Worm (Caenorhabditis elegans): Measurements from ENCODE around the gene D2045.7.

The D2045.7 gene

ce11 chrIII:10442355-10443140, 36.7 kb upstream of the D2045.7 start, which contains the start of the genes H04D03.2 and ecps-2:
H04D03.2 (minus strand) TSS chrIII:10442405.
ecps-2 (plus strand) TSS chrIII:10443090.
- TF ChIP-seq fkh-10 (GFP tag; optimal IDR thresholded peaks at IDR 0.05): no peak
- TF ChIP-seq jun-1 (tag; optimal IDR thresholded peaks at IDR 0.05): no peak

ce11 chrIII:10446730-10447129, 32.5 kb upstream of the D2045.7 start, which contains the start of gene H04D03.7:
H04D03.7 (minus strand) TSS chrIII:10446830.
- TF ChIP-seq nhr-11 (tag; optimal IDR thresholded peaks at IDR 0.05) (no peak), nfya-1 (tag; optimal IDR thresholded peaks at IDR 0.05; ENCODE audit: insufficient read depth) (no peak), unc-39 (tag; optimal IDR thresholded peaks at IDR 0.05) (no peak), fos-1 (tag; optimal IDR thresholded peaks at IDR 0.05) (no peak), lin-15B (tag; optimal IDR thresholded peaks at IDR 0.05) (no peak), snpc-4 (tag; optimal IDR thresholded peaks at IDR 0.05) (no peak), elt-3 (tag; optimal IDR thresholded peaks at IDR 0.05) (no peak), ztf-4 (tag; optimal IDR thresholded peaks at IDR 0.05) (no peak), mml-1 (tag; optimal IDR thresholded peaks at IDR 0.05) (no peak), eor-1 (tag; optimal IDR thresholded peaks at IDR 0.05) (no peak), nhr-12 (tag; optimal IDR thresholded peaks at IDR 0.05) (no peak), ceh-9 (tag; optimal IDR thresholded peaks at IDR 0.05) (no peak), ama-1 (optimal IDR thresholded peaks at IDR 0.05) (no peak), fkh-10 (GFP tag; optimal IDR thresholded peaks at IDR 0.05) (no peak), aly-2 (tag; optimal IDR thresholded peaks at IDR 0.05) (no peak), jun-1 (tag; optimal IDR thresholded peaks at IDR 0.05) (no peak), nhr-67 (tag; optimal IDR thresholded peaks at IDR 0.05) (no peak), sea-2 (GFP tag; optimal IDR thresholded peaks at IDR 0.05) (no peak), lsy-12 (tag; optimal IDR thresholded peaks at IDR 0.05) (no peak), ceh-82 (tag; optimal IDR thresholded peaks at IDR 0.05) (no peak)

ce11 chrIII:10451012-10451411, 28.3 kb upstream of the D2045.7 start, which contains the start of gene H04D03.4:
H04D03.4 (minus strand) TSS chrIII:10451112.
- TF ChIP-seq mml-1 (tag; optimal IDR thresholded peaks at IDR 0.05) (no peak), fos-1 (tag; optimal IDR thresholded peaks at IDR 0.05) (no peak), ama-1 (optimal IDR thresholded peaks at IDR 0.05) (no peak), lsy-12 (tag; optimal IDR thresholded peaks at IDR 0.05) (no peak), skn-1 (tag; optimal IDR thresholded peaks at IDR 0.05) (no peak), tbx-2 (tag; optimal IDR thresholded peaks at IDR 0.05) (no peak), elt-1 (tag; optimal IDR thresholded peaks at IDR 0.05) (no peak), sea-2 (GFP tag; optimal IDR thresholded peaks at IDR 0.05) (no peak), ceh-82 (tag; optimal IDR thresholded peaks at IDR 0.05) (no peak), ztf-11 (tag; optimal IDR thresholded peaks at IDR 0.05) (no peak), fkh-10 (GFP tag; optimal IDR thresholded peaks at IDR 0.05) (no peak), unc-39 (tag; optimal IDR thresholded peaks at IDR 0.05) (no peak), jun-1 (tag; optimal IDR thresholded peaks at IDR 0.05) (no peak), nhr-12 (tag; optimal IDR thresholded peaks at IDR 0.05) (no peak)

ce11 chrIII:10460427-10461163, 18.7 kb upstream of the D2045.7 start, which contains the start of gene ecps-1:
ecps-1 (minus strand) TSS chrIII:10460551.
- no peak for TF ChIP-seq nhr-237 (tag; optimal IDR thresholded peaks at IDR 0.05)
- TF ChIP-seq mml-1 (tag; optimal IDR thresholded peaks at IDR 0.05): no peak
- TF ChIP-seq pqm-1 (tag; optimal IDR thresholded peaks at IDR 0.05): peak; percentile 57
- TF ChIP-seq ztf-4 (tag; optimal IDR thresholded peaks at IDR 0.05): no peak
- TF ChIP-seq elt-1 (tag; optimal IDR thresholded peaks at IDR 0.05): peak; percentile 13
- TF ChIP-seq fos-1 (tag; optimal IDR thresholded peaks at IDR 0.05): no peak
- no peak for TF ChIP-seq ztf-11 (tag; optimal IDR thresholded peaks at IDR 0.05)
- TF ChIP-seq lin-39 (tag; optimal IDR thresholded peaks at IDR 0.05): peak; percentile 32
- TF ChIP-seq pha-4 (tag; optimal IDR thresholded peaks at IDR 0.05): peak; percentile 97
- peak; percentile 7 for TF ChIP-seq egl-5 (tag; optimal IDR thresholded peaks at IDR 0.05)
- peak; percentile 89 for TF ChIP-seq nhr-23 (tag; optimal IDR thresholded peaks at IDR 0.05)
- no peak for TF ChIP-seq nhr-12 (tag; optimal IDR thresholded peaks at IDR 0.05)
- TF ChIP-seq nhr-28 (tag; optimal IDR thresholded peaks at IDR 0.05): no peak
- TF ChIP-seq mdl-1 (tag; optimal IDR thresholded peaks at IDR 0.05): peak; percentile 32
- TF ChIP-seq tbx-2 (tag; optimal IDR thresholded peaks at IDR 0.05): no peak
- TF ChIP-seq unc-62 (GFP tag; optimal IDR thresholded peaks at IDR 0.05): peak; percentile 12
- TF ChIP-seq ceh-9 (tag; optimal IDR thresholded peaks at IDR 0.05): no peak
- no peak for TF ChIP-seq nfya-1 (tag; optimal IDR thresholded peaks at IDR 0.05; ENCODE audit: insufficient read depth)
- TF ChIP-seq ceh-16 (tag; optimal IDR thresholded peaks at IDR 0.05): no peak
- peak; percentile 86 for TF ChIP-seq R02D3.7 (tag; optimal IDR thresholded peaks at IDR 0.05)
- peak; percentile 77 for TF ChIP-seq ceh-28 (tag; optimal IDR thresholded peaks at IDR 0.05)
- TF ChIP-seq egl-27 (tag; optimal IDR thresholded peaks at IDR 0.05): no peak
- no peak for TF ChIP-seq sea-2 (GFP tag; optimal IDR thresholded peaks at IDR 0.05)
- TF ChIP-seq aly-2 (tag; optimal IDR thresholded peaks at IDR 0.05): no peak
- TF ChIP-seq elt-2 (tag; optimal IDR thresholded peaks at IDR 0.05): peak; percentile 51
- peak; percentile 45 for TF ChIP-seq nhr-11 (tag; optimal IDR thresholded peaks at IDR 0.05)
- no peak for TF ChIP-seq nhr-67 (tag; optimal IDR thresholded peaks at IDR 0.05)
- peak; percentile 93 for TF ChIP-seq lin-15B (tag; optimal IDR thresholded peaks at IDR 0.05)
- no peak for TF ChIP-seq unc-39 (tag; optimal IDR thresholded peaks at IDR 0.05)
- TF ChIP-seq nhr-43 (tag; optimal IDR thresholded peaks at IDR 0.05; ENCODE audit: poor library complexity, severe bottlenecking): peak; percentile 89
- TF ChIP-seq hmg-11 (tag; optimal IDR thresholded peaks at IDR 0.05): no peak
- TF ChIP-seq eor-1 (tag; optimal IDR thresholded peaks at IDR 0.05): no peak
- TF ChIP-seq lsy-12 (tag; optimal IDR thresholded peaks at IDR 0.05): peak; percentile 81
- TF ChIP-seq ama-1 (optimal IDR thresholded peaks at IDR 0.05): no peak
- no peak for TF ChIP-seq elt-3 (tag; optimal IDR thresholded peaks at IDR 0.05)
